Fruit fly (Drosophila melanogaster) ovary, adult (tissue): ENCODE results near the gene SMC1.

Experiments
- CG17801 ChIP-seq: fragments of 200-800 bp; optimal IDR thresholded peaks from 2 replicates; lab custom pipeline; 2019; ENCODE audit warnings: missing biosample characterization, mild to moderate bottlenecking, missing genetic modification characterization, moderate library complexity; ENCODE audit not compliant: partially characterized antibody

The SMC1 gene

dm6 chr3R:24105312-24105902 lies 47.3 kb downstream of the SMC1 start, which contains the start of gene Syx1A:
Syx1A (minus strand) TSS chr3R:24105763.
- peak; percentile 8 for TF ChIP-seq CG17801

- peak; percentile 61 for TF ChIP-seq CG17801
Measured at dm6 chr3R:24106059-24106631, 48.1 kb downstream of the SMC1 start.

DNA sequence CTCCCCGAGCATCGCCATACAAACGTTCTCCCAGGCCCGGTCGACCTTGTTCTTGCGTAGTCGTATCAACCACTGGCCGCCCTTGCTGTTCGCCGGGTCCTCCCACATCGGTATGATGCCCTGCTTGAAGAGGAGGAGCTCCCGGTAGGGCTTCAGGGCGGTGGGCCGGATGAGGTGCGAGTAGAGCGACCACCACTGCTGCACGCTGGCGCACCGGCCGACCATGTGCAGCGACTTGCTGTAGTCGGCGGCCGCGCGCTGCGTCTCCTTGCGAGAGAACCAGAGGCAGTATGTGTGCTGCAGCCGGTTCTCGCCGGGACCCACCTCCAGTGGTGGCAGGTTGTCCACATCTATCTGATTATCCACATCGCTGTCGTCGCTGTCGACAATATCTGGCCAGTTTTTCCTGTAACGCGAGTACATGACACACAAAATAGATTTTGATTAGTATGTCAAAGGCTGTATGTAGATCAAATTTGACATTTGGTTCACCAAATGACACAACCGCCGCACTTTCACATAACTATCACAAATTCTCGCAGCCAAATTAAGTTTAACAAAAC lies 48.9 kb downstream of the SMC1 start, which contains the start of gene CG10694:
TSS of gene CG10694 (plus strand) at position 513 of the 563 bp plus-strand sequence.
- TF ChIP-seq CG17801 = no peak

DNA sequence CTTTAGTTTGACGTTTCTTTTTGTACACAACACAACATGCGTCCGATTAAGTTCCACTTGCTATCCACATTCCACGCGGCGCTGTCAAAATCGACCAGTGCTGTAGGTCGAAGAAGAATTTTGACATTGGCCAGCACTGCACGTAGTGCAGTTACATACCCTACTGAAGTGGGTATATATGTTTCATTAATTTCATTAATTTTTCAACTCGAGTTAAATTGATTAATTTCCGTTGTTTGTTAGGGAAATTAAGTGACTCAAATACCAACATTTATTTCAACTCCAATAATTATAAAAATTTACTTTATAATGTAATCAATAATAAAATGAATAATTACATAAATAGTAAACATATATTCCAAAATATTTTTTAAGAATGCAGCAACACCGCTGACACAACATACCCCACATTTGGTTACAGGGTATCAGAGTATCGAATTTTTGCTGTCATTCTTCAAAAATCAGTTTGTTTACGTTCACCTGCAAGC lies 50.9 kb downstream of the SMC1 start, which contains the start of the genes eIF4EHP and CG18428:
TSS of gene eIF4EHP (minus strand) at position 59 of the 488 bp plus-strand sequence.
TSS of gene CG18428 (plus strand) at position 435 of the 488 bp plus-strand sequence.
- peak; percentile 100 for TF ChIP-seq CG17801
